Fruit fly (Drosophila melanogaster) whole organism, embryonic: ENCODE data around the gene CG14015.
A peak's percentile ranks its signal among the peaks of the same experiment; 100 is the strongest.

Experiments used
- Adf1 ChIP-seq: fragments of 200-800 bp; sonication (Bioruptor generic); IDR thresholded peaks from 2 replicates; pipeline ENCODE4 v1.3.6; 2022; ENCODE audit warnings: missing biosample characterization, missing genetic modification characterization
- CG10366 ChIP-seq: fragments of 200-800 bp; sonication (Bioruptor generic); IDR thresholded peaks from 2 replicates; pipeline ENCODE4 v1.3.6; 2022; ENCODE audit warnings: missing biosample characterization, missing genetic modification characterization
- CG10431 ChIP-seq: fragments of 200-800 bp; sonication (Bioruptor generic); optimal IDR thresholded peaks from 3 replicates; lab custom pipeline; 2018; ENCODE audit warnings: missing biosample characterization, mild to moderate bottlenecking, missing genetic modification characterization
- CG10462 ChIP-seq: fragments of 200-800 bp; sonication (Bioruptor generic); optimal IDR thresholded peaks from 2 replicates; lab custom pipeline; 2016; ENCODE audit warnings: missing biosample characterization, missing genetic modification characterization
- CG10543 ChIP-seq: fragments of 200-800 bp; sonication (Bioruptor generic); optimal IDR thresholded peaks from 3 replicates; lab custom pipeline; 2017; ENCODE audit warnings: missing biosample characterization, mild to moderate bottlenecking, missing genetic modification characterization, moderate library complexity
- CG14667 ChIP-seq: fragments of 200-800 bp; sonication (Bioruptor generic); IDR thresholded peaks from 2 replicates; pipeline ENCODE4 v1.3.6; 2022; ENCODE audit warnings: missing biosample characterization, missing genetic modification characterization
- CG15601 ChIP-seq: fragments of 200-800 bp; sonication (Bioruptor generic); optimal IDR thresholded peaks from 3 replicates; lab custom pipeline; 2019; ENCODE audit warnings: missing biosample characterization, mild to moderate bottlenecking, missing genetic modification characterization, moderate library complexity
- CG17612 ChIP-seq: fragments of 200-800 bp; sonication (Bioruptor generic); IDR thresholded peaks from 2 replicates; pipeline ENCODE4 v1.3.6; 2022; ENCODE audit warnings: missing biosample characterization, missing genetic modification characterization
- CG2712 ChIP-seq: fragments of 200-800 bp; optimal IDR thresholded peaks from 3 replicates; lab custom pipeline; 2019; ENCODE audit warnings: missing biosample characterization, mild to moderate bottlenecking, missing genetic modification characterization, moderate library complexity
- CG4328 ChIP-seq: fragments of 200-800 bp; sonication (Bioruptor generic); optimal IDR thresholded peaks from 3 replicates; lab custom pipeline; 2017; ENCODE audit warnings: missing biosample characterization, missing genetic modification reagents, missing genetic modification characterization
- CG4404 ChIP-seq: fragments of 200-800 bp; sonication (Bioruptor generic); IDR thresholded peaks from 2 replicates; pipeline ENCODE4 v1.3.6; 2022; ENCODE audit warnings: missing biosample characterization, missing genetic modification characterization
- CG6654 ChIP-seq: fragments of 200-800 bp; sonication (Bioruptor generic); optimal IDR thresholded peaks from 2 replicates; lab custom pipeline; 2017; ENCODE audit warnings: missing biosample characterization, mild to moderate bottlenecking, missing genetic modification characterization
- CG6765 ChIP-seq: fragments of 200-800 bp; sonication (Bioruptor generic); optimal IDR thresholded peaks from 3 replicates; lab custom pipeline; 2017; ENCODE audit warnings: missing biosample characterization, mild to moderate bottlenecking, missing genetic modification characterization
- CG6813 ChIP-seq: fragments of 200-800 bp; sonication (Bioruptor generic); optimal IDR thresholded peaks from 2 replicates; lab custom pipeline; 2017; ENCODE audit warnings: missing biosample characterization, missing genetic modification characterization, mild to moderate bottlenecking, moderate library complexity, missing genetic modification reagents
- CG8281 ChIP-seq: fragments of 200-800 bp; sonication (Bioruptor generic); optimal IDR thresholded peaks from 2 replicates; lab custom pipeline; 2018; ENCODE audit warnings: missing biosample characterization, mild to moderate bottlenecking, missing genetic modification characterization, moderate library complexity
- CG8290 ChIP-seq, 3 experiments: fragments of 200-800 bp; sonication (Bioruptor generic); optimal IDR thresholded peaks; 2 replicates each; lab custom pipeline; 2016 to 2019; ENCODE audit warnings: missing biosample characterization in 3 of 3, missing genetic modification characterization in 3 of 3, mild to moderate bottlenecking in 2 of 3, moderate library complexity in 1 of 3
- CG9215 ChIP-seq: fragments of 200-800 bp; sonication (Bioruptor generic); IDR thresholded peaks from 2 replicates; pipeline ENCODE4 v1.3.6; 2022; ENCODE audit warnings: missing biosample characterization, missing genetic modification characterization
- Dip2 ChIP-seq: fragments of 200-800 bp; sonication (Bioruptor generic); IDR thresholded peaks from 2 replicates; pipeline ENCODE4 v1.3.6; 2022; ENCODE audit warnings: missing biosample characterization, missing genetic modification characterization
- Dip3 ChIP-seq: fragments of 200-800 bp; sonication (Bioruptor generic); optimal IDR thresholded peaks from 3 replicates; lab custom pipeline; 2016; ENCODE audit warnings: missing biosample characterization, missing genetic modification characterization
- Ets65A ChIP-seq: fragments of 200-800 bp; sonication (Bioruptor generic); peaks from one replicate; lab custom pipeline; 2016; ENCODE audit warnings: missing biosample characterization, missing genetic modification characterization
- HLH3B ChIP-seq: fragments of 200-800 bp; sonication (Bioruptor generic); IDR thresholded peaks from 2 replicates; pipeline ENCODE4 v1.3.6; 2022; ENCODE audit warnings: missing biosample characterization, missing genetic modification characterization
- HLHmδ ChIP-seq: fragments of 200-800 bp; sonication (Bioruptor generic); optimal IDR thresholded peaks from 2 replicates; lab custom pipeline; 2018; ENCODE audit warnings: missing biosample characterization, mild to moderate bottlenecking, missing genetic modification characterization, moderate library complexity
- Hr78 ChIP-seq, 2 experiments: fragments of 200-800 bp in 1 of 2; fragments of >200 bp in 1 of 2; sonication (Bioruptor generic) in 1 of 2; optimal IDR thresholded peaks; 2 replicates each; lab custom pipeline; 2017 to 2019; ENCODE audit warnings: missing biosample characterization in 2 of 2, missing genetic modification characterization in 2 of 2, mild to moderate bottlenecking in 1 of 2, moderate library complexity in 1 of 2
- Nf-YC ChIP-seq: fragments of 200-800 bp; optimal IDR thresholded peaks from 3 replicates; lab custom pipeline; 2019; ENCODE audit warnings: missing biosample characterization, mild to moderate bottlenecking, missing genetic modification characterization, moderate library complexity
- Rfx ChIP-seq: fragments of 200-800 bp; sonication (Bioruptor generic); IDR thresholded peaks from 2 replicates; pipeline ENCODE4 v1.3.6; 2022; ENCODE audit warnings: missing biosample characterization, missing genetic modification characterization
- ac ChIP-seq: fragments of 200-800 bp; sonication (Bioruptor generic); optimal IDR thresholded peaks from 3 replicates; lab custom pipeline; 2017; ENCODE audit warnings: missing biosample characterization, mild to moderate bottlenecking, missing genetic modification characterization
- ara ChIP-seq: fragments of 200-800 bp; sonication (Bioruptor generic); IDR thresholded peaks from 2 replicates; pipeline ENCODE4 v1.3.6; 2022; ENCODE audit warnings: missing biosample characterization, missing genetic modification characterization
- ci ChIP-seq: fragments of 200-800 bp; sonication (Bioruptor generic); IDR thresholded peaks from 3 replicates; pipeline ENCODE4 v1.3.6; 2022; ENCODE audit warnings: missing biosample characterization, missing genetic modification characterization
- crol ChIP-seq: fragments of 200-800 bp; sonication (Bioruptor generic); IDR thresholded peaks from 2 replicates; pipeline ENCODE4 v1.3.6; 2022; ENCODE audit warnings: missing biosample characterization, missing genetic modification characterization
- esg ChIP-seq: fragments of 200-800 bp; sonication (Bioruptor generic); conservative IDR thresholded peaks from 2 replicates; pipeline ENCODE4 v1.3.6; 2022; ENCODE audit warnings: missing biosample characterization, missing genetic modification characterization
- gce ChIP-seq: fragments of 200-800 bp; sonication (Bioruptor generic); IDR thresholded peaks from 3 replicates; pipeline ENCODE4 v1.3.6; 2022; ENCODE audit warnings: missing biosample characterization, missing genetic modification characterization
- grau ChIP-seq: fragments of 200-800 bp; optimal IDR thresholded peaks from 3 replicates; lab custom pipeline; 2019; ENCODE audit warnings: missing biosample characterization, mild to moderate bottlenecking, missing genetic modification characterization, moderate library complexity
- gsb ChIP-seq: fragments of 200-800 bp; sonication (Bioruptor generic); IDR thresholded peaks from 2 replicates; pipeline ENCODE4 v1.3.6; 2022; ENCODE audit warnings: missing biosample characterization, missing genetic modification characterization
- hkb ChIP-seq, 2 experiments: fragments of 200-800 bp in 1 of 2; fragments of >200 bp in 1 of 2; sonication (Bioruptor generic) in 1 of 2; IDR thresholded peaks in 1 of 2; optimal IDR thresholded peaks in 1 of 2; 2 replicates each; pipeline versions ENCODE4 v1.3.6 to Lab custom; 2017 to 2022; ENCODE audit warnings: missing biosample characterization in 1 of 2, missing genetic modification characterization in 1 of 2
- kni ChIP-seq: fragments of 200-800 bp; sonication (Bioruptor generic); optimal IDR thresholded peaks from 3 replicates; lab custom pipeline; 2017; ENCODE audit warnings: mild to moderate bottlenecking, missing biosample characterization, missing genetic modification reagents, missing genetic modification characterization
- knrl ChIP-seq: fragments of 200-800 bp; sonication (Bioruptor generic); IDR thresholded peaks from 3 replicates; pipeline ENCODE4 v1.3.6; 2022; ENCODE audit warnings: missing biosample characterization, missing genetic modification characterization; ENCODE audit not compliant: partially characterized antibody
- mam ChIP-seq: fragments of 200-800 bp; sonication (Bioruptor generic); optimal IDR thresholded peaks from 3 replicates; lab custom pipeline; 2016; ENCODE audit warnings: missing biosample characterization, missing genetic modification characterization
- mld ChIP-seq: fragments of 200-800 bp; sonication (Bioruptor generic); IDR thresholded peaks from 3 replicates; pipeline ENCODE4 v1.3.6; 2022; ENCODE audit warnings: missing biosample characterization, missing genetic modification characterization; ENCODE audit not compliant: partially characterized antibody
- odd ChIP-seq: fragments of 200-800 bp; sonication (Bioruptor generic); optimal IDR thresholded peaks from 2 replicates; lab custom pipeline; 2017; ENCODE audit warnings: missing biosample characterization, mild to moderate bottlenecking, missing genetic modification characterization
- phol ChIP-seq: fragments of 200-800 bp; sonication (Bioruptor generic); optimal IDR thresholded peaks from 3 replicates; lab custom pipeline; 2018; ENCODE audit warnings: missing biosample characterization, mild to moderate bottlenecking, missing genetic modification characterization, moderate library complexity
- slbo ChIP-seq: fragments of 200-800 bp; sonication (Bioruptor generic); IDR thresholded peaks from 2 replicates; pipeline ENCODE4 v1.3.6; 2022; ENCODE audit warnings: missing biosample characterization, missing genetic modification characterization
- so ChIP-seq: fragments of 200-800 bp; sonication (Bioruptor generic); IDR thresholded peaks from 3 replicates; pipeline ENCODE4 v1.3.6; 2022; ENCODE audit warnings: missing biosample characterization, missing genetic modification characterization
- sqz ChIP-seq: fragments of 200-800 bp; sonication (Bioruptor generic); optimal IDR thresholded peaks from 3 replicates; lab custom pipeline; 2018; ENCODE audit warnings: missing biosample characterization, mild to moderate bottlenecking, missing genetic modification characterization
- tap ChIP-seq: fragments of 200-800 bp; optimal IDR thresholded peaks from 3 replicates; lab custom pipeline; 2019; ENCODE audit warnings: missing biosample characterization, mild to moderate bottlenecking, missing genetic modification characterization, moderate library complexity
- trh ChIP-seq: fragments of 200-800 bp; sonication (Bioruptor generic); optimal IDR thresholded peaks from 2 replicates; lab custom pipeline; 2016; ENCODE audit warnings: missing biosample characterization, missing genetic modification characterization
- vfl ChIP-seq: fragments of 200-800 bp; sonication (Bioruptor generic); optimal IDR thresholded peaks from 2 replicates; lab custom pipeline; 2016; ENCODE audit warnings: missing biosample characterization, missing genetic modification characterization
- wek ChIP-seq: fragments of 200-800 bp; sonication (Bioruptor generic); optimal IDR thresholded peaks from 3 replicates; lab custom pipeline; 2018; ENCODE audit warnings: missing biosample characterization, mild to moderate bottlenecking, missing genetic modification characterization, moderate library complexity
- zen ChIP-seq: fragments of 200-800 bp; sonication (Bioruptor generic); optimal IDR thresholded peaks from 3 replicates; lab custom pipeline; 2018; ENCODE audit warnings: missing biosample characterization, mild to moderate bottlenecking, missing genetic modification characterization, moderate library complexity
- zen2 ChIP-seq: fragments of 200-800 bp; sonication (Bioruptor generic); IDR thresholded peaks from 3 replicates; pipeline ENCODE4 v1.3.6; 2022; ENCODE audit warnings: missing biosample characterization, missing genetic modification characterization; ENCODE audit not compliant: partially characterized antibody

Gene CG14015

DNA sequence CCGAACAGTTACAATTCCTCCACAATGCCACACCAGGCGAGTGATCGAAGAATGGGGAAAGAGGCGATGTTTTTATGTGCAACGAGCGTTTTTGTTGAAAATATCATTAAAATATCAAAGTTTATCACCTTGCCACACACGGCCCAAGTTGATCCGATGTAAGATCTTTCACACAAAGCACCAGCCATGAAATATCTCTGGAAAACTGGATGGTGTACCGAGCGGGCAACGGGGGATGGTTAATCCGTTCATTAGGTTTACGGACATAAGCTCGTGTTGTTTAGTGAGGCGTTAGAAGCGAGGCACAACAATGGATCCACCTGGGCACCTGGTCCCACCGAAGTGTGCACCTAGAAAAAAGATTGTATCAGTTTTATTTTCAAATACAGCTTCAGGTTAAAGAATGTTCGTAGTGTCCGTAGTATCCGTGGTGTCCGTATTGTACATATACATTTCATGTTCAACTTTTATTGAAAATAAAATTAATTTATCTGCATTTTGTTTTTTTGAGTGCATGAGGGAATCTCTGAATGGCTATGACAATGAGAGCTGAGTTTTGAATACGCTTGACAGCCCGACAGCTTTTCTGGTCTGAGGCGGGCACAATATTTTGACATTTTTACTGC is 42.4 kb downstream of the CG14015 start (continued):
- TF ChIP-seq hkb (optimal IDR thresholded peaks at IDR 0.05; lab: Kevin White, UChicago) (no peak), hkb (GFP tag; IDR thresholded peaks at IDR 0.05; lab: Robert Waterston, UW) (peak; percentile 70), CG9215 (peak; percentile 18; the same call in 1 of the 2 replicates), crol (GFP tag; lab: Robert Waterston, UW) (no peak), HLH3B (GFP tag; lab: Robert Waterston, UW) (peak; percentile 40), CG10543 (GFP tag; lab: Kevin White, UChicago) (no peak), tap (tag; lab: Kevin White, UChicago) (peak; percentile 56), CG10431 (GFP tag; lab: Kevin White, UChicago) (peak; percentile 36), CG8281 (tag; lab: Kevin White, UChicago) (no peak), CG17612 (GFP tag; lab: Robert Waterston, UW) (no peak), CG10366 (GFP tag; lab: Robert Waterston, UW) (peak; percentile 57), CG6654 (GFP tag; lab: Kevin White, UChicago) (no peak), mam (GFP tag; lab: Kevin White, UChicago) (peak; percentile 46), zen (tag; lab: Kevin White, UChicago) (peak; percentile 31), CG6765 (no peak), wek (GFP tag; lab: Kevin White, UChicago) (peak; percentile 25), sqz (GFP tag; lab: Kevin White, UChicago) (peak; percentile 19), ci (GFP tag; lab: Robert Waterston, UW) (peak; percentile 79), CG14667 (GFP tag; lab: Robert Waterston, UW) (peak; percentile 24; the same call in 1 of the 2 replicates), CG15601 (tag; lab: Kevin White, UChicago) (peak; percentile 72), slbo (GFP tag; lab: Robert Waterston, UW) (peak; percentile 56; the same call in 1 of the 2 replicates), trh (GFP tag; lab: Kevin White, UChicago) (no peak), CG8290 (GFP tag; optimal IDR thresholded peaks at IDR 0.05; lab: Kevin White, UChicago) (peak; percentile 57), CG8290 (tag; optimal IDR thresholded peaks at IDR 0.05; lab: Kevin White, UChicago) (peak in 1 of 2 experiments; percentile 27), CG4404 (GFP tag; lab: Robert Waterston, UW) (peak; percentile 53; the same call in 1 of the 2 replicates), Adf1 (GFP tag; lab: Robert Waterston, UW) (no peak), Ets65A (GFP tag; lab: Kevin White, UChicago) (peak; percentile 91), HLHmδ (GFP tag; lab: Kevin White, UChicago) (no peak), knrl (GFP tag; lab: Robert Waterston, UW) (no peak), ara (GFP tag; lab: Robert Waterston, UW) (peak; percentile 59; the same call in 1 of the 2 replicates), vfl (GFP tag; lab: Kevin White, UChicago) (no peak), mld (GFP tag; lab: Robert Waterston, UW) (no peak), phol (tag; lab: Kevin White, UChicago) (peak; percentile 67), zen2 (GFP tag; lab: Robert Waterston, UW) (no peak), CG10462 (GFP tag; lab: Kevin White, UChicago) (peak; percentile 9), CG2712 (peak; percentile 81), Nf-YC (tag; lab: Kevin White, UChicago) (no peak), Dip3 (GFP tag; lab: Kevin White, UChicago) (no peak), CG6813 (GFP tag; lab: Kevin White, UChicago) (peak; percentile 34), odd (GFP tag; lab: Kevin White, UChicago) (peak; percentile 1), gsb (GFP tag; lab: Robert Waterston, UW) (no peak), grau (peak; percentile 69), kni (GFP tag; lab: Kevin White, UChicago) (no peak), Hr78 (GFP tag; optimal IDR thresholded peaks at IDR 0.05; lab: Kevin White, UChicago) (no peak), gce (no peak), so (GFP tag; lab: Robert Waterston, UW) (0 out of 3 replicates have a peak, but pooled peaks have one; percentile 45), ac (GFP tag; lab: Kevin White, UChicago) (no peak), Dip2 (no peak), CG4328 (no peak), esg (GFP tag; lab: Robert Waterston, UW) (peak; percentile 57), Rfx (GFP tag; lab: Robert Waterston, UW) (peak; percentile 77)
